Fruit fly (Drosophila melanogaster) Kc167 (cell line): Measurements from ENCODE around the gene AANATL2.

ENCODE experiments used
- Myc ChIP-seq: fragments of >200 bp; optimal IDR thresholded peaks from 2 replicates; lab custom pipeline; 2017; ENCODE audit warnings: missing external identifiers
- Sin3A ChIP-seq: fragments of >200 bp; optimal IDR thresholded peaks from 2 replicates; lab custom pipeline; 2018; ENCODE audit warnings: missing external identifiers
- h ChIP-seq: fragments of >200 bp; optimal IDR thresholded peaks from 3 replicates; lab custom pipeline; 2018; ENCODE audit warnings: missing external identifiers
- insv ChIP-seq: fragments of >200 bp; optimal IDR thresholded peaks from 3 replicates; lab custom pipeline; 2018; ENCODE audit warnings: missing external identifiers
- psq ChIP-seq: fragments of >200 bp; optimal IDR thresholded peaks from 2 replicates; lab custom pipeline; 2017; ENCODE audit warnings: missing external identifiers
- ttk ChIP-seq: sonication (Bioruptor generic); optimal IDR thresholded peaks from 2 replicates; lab custom pipeline; 2017; ENCODE audit warnings: missing external identifiers

The AANATL2 gene

dm6 chr2L:6255488-6255887 lies at the start of gene AANATL2:
Gene AANATL2, plus strand, starts transcription at chr2L:6255859.
- TF ChIP-seq h (lab: Kevin White, UChicago): no peak
- no peak for TF ChIP-seq insv (lab: Kevin White, UChicago)
- no peak for TF ChIP-seq ttk
- no peak for TF ChIP-seq psq (lab: Kevin White, UChicago)
- TF ChIP-seq Myc: no peak
- TF ChIP-seq Sin3A: no peak

DNA sequence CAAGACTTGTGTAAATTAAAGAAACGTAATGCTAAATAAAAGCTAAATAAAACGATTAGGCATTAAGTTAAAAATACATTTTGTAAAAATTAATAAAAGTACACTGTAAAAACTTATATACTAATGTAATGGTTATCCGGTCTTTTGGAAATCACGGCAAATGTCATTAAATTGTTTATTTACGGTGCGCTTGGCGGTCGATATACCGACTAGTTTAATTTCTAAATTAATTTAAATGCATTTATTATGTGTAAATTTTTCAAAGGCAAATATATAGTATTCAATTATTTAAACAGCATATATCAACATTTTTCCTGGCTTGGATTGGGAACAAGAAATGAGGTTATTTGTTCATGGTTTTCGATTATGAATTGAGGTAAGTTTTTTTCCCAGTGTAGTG lies 44.8 kb upstream of the AANATL2 start:
- TF ChIP-seq psq (lab: Kevin White, UChicago) (no peak), h (lab: Kevin White, UChicago) (no peak), insv (lab: Kevin White, UChicago) (no peak), Sin3A (no peak), ttk (no peak), Myc (no peak)

DNA sequence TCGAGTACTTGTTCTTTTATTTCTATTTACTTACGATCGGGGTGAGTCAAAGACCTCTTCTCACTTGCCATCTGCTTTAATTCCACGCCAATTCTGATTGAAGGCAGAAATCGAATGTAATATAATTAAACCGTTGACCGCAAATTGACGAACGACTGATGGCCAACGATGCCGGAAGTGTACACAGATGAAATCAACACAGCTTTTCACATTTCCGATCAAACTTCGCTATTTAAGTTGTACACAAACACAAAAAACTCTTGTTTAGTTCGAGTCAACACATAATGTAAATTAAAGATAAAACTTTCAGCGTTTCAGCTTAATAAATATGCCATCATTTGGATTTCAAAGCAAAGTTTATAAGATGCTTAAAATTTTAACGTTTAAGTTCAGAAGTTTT lies 44.1 kb upstream of the AANATL2 start:
- no peak for TF ChIP-seq ttk
- TF ChIP-seq Myc: no peak
- TF ChIP-seq insv (lab: Kevin White, UChicago): no peak
- no peak for TF ChIP-seq psq (lab: Kevin White, UChicago)
- TF ChIP-seq Sin3A: no peak
- TF ChIP-seq h (lab: Kevin White, UChicago): no peak

- TF ChIP-seq Myc (no peak), ttk (no peak), h (lab: Kevin White, UChicago) (no peak), insv (lab: Kevin White, UChicago) (no peak), psq (lab: Kevin White, UChicago) (no peak), Sin3A (no peak)
Measured at dm6 chr2L:6213505-6213904, 42.2 kb upstream of the AANATL2 start.

DNA sequence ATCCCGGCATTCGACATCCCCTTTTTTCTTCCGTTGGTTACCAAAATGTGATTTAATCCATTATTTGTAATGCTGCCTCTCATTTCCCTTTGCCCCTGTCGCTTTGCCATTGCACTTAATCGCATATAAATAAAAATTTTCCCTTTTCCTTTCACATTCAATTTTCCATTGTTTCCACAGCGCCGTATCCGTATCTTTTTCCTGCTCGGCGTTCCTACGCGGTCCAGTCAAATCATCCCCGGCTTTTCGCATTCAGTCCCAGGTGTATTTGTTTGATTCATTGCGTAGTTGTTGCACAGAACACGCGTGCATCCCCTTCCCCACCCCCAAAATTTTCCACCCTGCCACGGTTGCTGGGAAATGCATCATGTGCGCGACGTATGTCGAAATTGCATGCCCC lies 39.8 kb upstream of the AANATL2 start:
- TF ChIP-seq psq (lab: Kevin White, UChicago) (no peak), ttk (no peak), h (lab: Kevin White, UChicago) (no peak), insv (lab: Kevin White, UChicago) (no peak), Sin3A (no peak), Myc (no peak)

dm6 chr2L:6218669-6219406 lies 36.8 kb upstream of the AANATL2 start:
- TF ChIP-seq Myc (no peak), psq (lab: Kevin White, UChicago) (no peak), Sin3A (no peak), insv (lab: Kevin White, UChicago) (no peak), h (lab: Kevin White, UChicago) (no peak), ttk (no peak)

DNA sequence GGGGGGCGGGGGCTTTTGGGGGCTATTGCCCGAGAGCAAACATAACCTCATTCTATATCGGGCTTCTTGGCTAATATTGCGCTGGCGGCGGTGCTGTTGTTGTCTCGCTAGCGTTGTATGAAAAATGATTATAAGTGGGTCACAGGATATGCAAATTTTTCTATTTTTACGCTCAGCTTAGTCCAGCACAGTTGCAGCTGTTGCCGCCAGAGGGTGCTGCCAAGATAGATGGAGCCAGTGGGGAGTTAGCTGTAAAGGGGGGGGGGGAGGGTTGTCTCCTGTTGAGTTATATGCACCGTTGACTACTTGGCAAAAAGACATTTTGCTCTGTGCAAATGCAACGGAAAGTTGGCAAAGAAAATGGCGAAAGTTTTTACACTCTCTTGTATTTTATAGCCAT lies 34.7 kb upstream of the AANATL2 start:
- TF ChIP-seq h (lab: Kevin White, UChicago): no peak
- TF ChIP-seq ttk: no peak

- TF ChIP-seq insv (lab: Kevin White, UChicago) (no peak), psq (lab: Kevin White, UChicago) (no peak), Sin3A (no peak), Myc (no peak), h (lab: Kevin White, UChicago) (no peak), ttk (no peak)
Measured at dm6 chr2L:6224202-6224601, 31.5 kb upstream of the AANATL2 start.

dm6 chr2L:6224803-6225202 lies 30.9 kb upstream of the AANATL2 start, which contains the start of gene Ugt37B1:
Gene Ugt37B1, plus strand, starts transcription at chr2L:6225048.
- no peak for TF ChIP-seq ttk
- TF ChIP-seq Myc: no peak
- TF ChIP-seq insv (lab: Kevin White, UChicago): no peak
- TF ChIP-seq Sin3A: no peak
- no peak for TF ChIP-seq h (lab: Kevin White, UChicago)
- no peak for TF ChIP-seq psq (lab: Kevin White, UChicago)

- no peak for TF ChIP-seq psq (lab: Kevin White, UChicago)
Measured at dm6 chr2L:6228532-6228931, 27.1 kb upstream of the AANATL2 start.

dm6 chr2L:6229181-6229755 lies 26.4 kb upstream of the AANATL2 start:
- no peak for TF ChIP-seq Sin3A
- TF ChIP-seq Myc: no peak
- TF ChIP-seq psq (lab: Kevin White, UChicago): no peak
- TF ChIP-seq ttk: no peak
- TF ChIP-seq insv (lab: Kevin White, UChicago): no peak
- no peak for TF ChIP-seq h (lab: Kevin White, UChicago)

DNA sequence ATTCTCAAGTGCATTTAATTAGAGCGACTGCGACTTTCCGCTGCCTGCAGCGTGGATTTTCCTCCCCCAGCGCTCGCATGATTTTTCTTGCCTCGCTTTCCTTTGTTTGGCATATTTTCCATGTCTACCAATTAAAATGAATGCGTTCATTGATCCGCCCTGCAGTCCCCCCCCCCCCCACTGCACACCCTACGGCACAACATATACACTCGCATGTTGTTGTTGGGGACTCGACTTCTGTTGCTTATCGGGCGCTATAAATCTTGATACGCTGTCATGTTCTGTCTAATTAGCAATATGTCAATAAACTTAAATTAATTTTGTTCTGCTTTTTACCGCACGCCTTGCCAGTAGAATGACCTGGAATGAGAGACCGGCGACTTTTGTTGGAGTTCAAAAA lies 19.2 kb upstream of the AANATL2 start:
- no peak for TF ChIP-seq Myc
- no peak for TF ChIP-seq h (lab: Kevin White, UChicago)
- no peak for TF ChIP-seq ttk
- no peak for TF ChIP-seq psq (lab: Kevin White, UChicago)
- TF ChIP-seq insv (lab: Kevin White, UChicago): no peak
- TF ChIP-seq Sin3A: no peak

dm6 chr2L:6239286-6239685 lies 16.4 kb upstream of the AANATL2 start:
- TF ChIP-seq h (lab: Kevin White, UChicago): no peak
- TF ChIP-seq Myc: no peak
- no peak for TF ChIP-seq Sin3A
- no peak for TF ChIP-seq ttk
- TF ChIP-seq psq (lab: Kevin White, UChicago): no peak
- TF ChIP-seq insv (lab: Kevin White, UChicago): no peak
